Worm (Caenorhabditis elegans) whole organism, late embryonic: ENCODE results near the gene fox-1.

Experiments used
- K02D7.2 ChIP-seq: sonication (generic microtip); optimal IDR thresholded peaks from 2 replicates; lab custom pipeline; 2017; ENCODE audit warnings: mild to moderate bottlenecking, missing genetic modification characterization, missing compliant biosample characterization
- ceh-9 ChIP-seq: sonication (generic microtip); optimal IDR thresholded peaks from 2 replicates; lab custom pipeline; 2016; ENCODE audit warnings: mild to moderate bottlenecking, missing genetic modification characterization, inconsistent platforms, missing compliant biosample characterization
- nfya-1 ChIP-seq: sonication (generic microtip); optimal IDR thresholded peaks from 2 replicates; lab custom pipeline; 2017; ENCODE audit warnings: missing genetic modification characterization, mild to moderate bottlenecking, missing compliant biosample characterization, antibody characterized with exemption, moderate library complexity
- nhr-11 ChIP-seq: fragments of 150-350 bp; optimal IDR thresholded peaks from 2 replicates; lab custom pipeline; 2014; ENCODE audit warnings: missing biosample characterization, missing genetic modification characterization
- pag-3 ChIP-seq: sonication (generic microtip); optimal IDR thresholded peaks from 2 replicates; lab custom pipeline; 2016; ENCODE audit warnings: missing compliant biosample characterization, missing genetic modification characterization, borderline replicate concordance
- pax-1 ChIP-seq: fragments of 150-350 bp; optimal IDR thresholded peaks from 2 replicates; lab custom pipeline; 2014; ENCODE audit warnings: missing biosample characterization, missing genetic modification characterization
- pha-2 ChIP-seq: sonication (generic microtip); optimal IDR thresholded peaks from 2 replicates; lab custom pipeline; 2017; ENCODE audit warnings: mild to moderate bottlenecking, missing genetic modification characterization, missing compliant biosample characterization
- sox-2 ChIP-seq: fragments of 200-800 bp; sonication (Bioruptor generic); IDR thresholded peaks from 2 replicates; pipeline ENCODE4 v1.3.6; 2022; ENCODE audit warnings: missing genetic modification reagents, missing genetic modification characterization, missing compliant biosample characterization
- ttx-3 ChIP-seq: sonication (generic microtip); optimal IDR thresholded peaks from 2 replicates; lab custom pipeline; 2016; ENCODE audit warnings: missing genetic modification reagents, missing genetic modification characterization, missing compliant biosample characterization

ce11 chrX:2471303-2471702 lies 11.6 kb upstream of the fox-1 start, which contains the start of gene R04B3.1:
- TF ChIP-seq pha-2 = no peak
- no peak for TF ChIP-seq ceh-9 (tag; lab: Kevin White, UChicago)
- TF ChIP-seq nhr-11 (tag; lab: Kevin White, UChicago) = no peak
- TF ChIP-seq ttx-3 (tag; lab: Kevin White, UChicago) = no peak
- TF ChIP-seq pax-1 = no peak
- TF ChIP-seq nfya-1 (tag; lab: Kevin White, UChicago) = no peak
- no peak for TF ChIP-seq K02D7.2
- no peak for TF ChIP-seq sox-2 (GFP tag; lab: Robert Waterston, UW)
- TF ChIP-seq pag-3 = no peak
